Fruit fly (Drosophila melanogaster): ENCODE measurements around the gene Ser6.

- TF ChIP-seq CG8301 (tag; optimal IDR thresholded peaks at IDR 0.05) (no peak), Pif1A (GFP tag; optimal IDR thresholded peaks at IDR 0.05) (no peak), Ets98B (GFP tag; IDR thresholded peaks at IDR 0.05) (no peak), CG4496 (GFP tag; IDR thresholded peaks at IDR 0.05) (no peak), Pif1B (GFP tag; optimal IDR thresholded peaks at IDR 0.05) (no peak), Snoo (tag; optimal IDR thresholded peaks at IDR 0.05) (no peak), D1 (tag; optimal IDR thresholded peaks at IDR 0.05) (no peak), rn (GFP tag; IDR thresholded peaks at IDR 0.05) (no peak), CG8159 (tag; optimal IDR thresholded peaks at IDR 0.05) (no peak), EcR (GFP tag; optimal IDR thresholded peaks at IDR 0.05) (no peak), CG32121 (GFP tag; IDR thresholded peaks at IDR 0.05) (no peak), CG10348 (GFP tag; IDR thresholded peaks at IDR 0.05) (no peak), CG14655 (GFP tag; optimal IDR thresholded peaks at IDR 0.05) (no peak), CG15710 (tag; optimal IDR thresholded peaks at IDR 0.05) (no peak)
Observed at dm6 chrX:20977986-20978385, 14.7 kb upstream of the Ser6 start, which contains the start of gene CG44426.

Measured in whole organism, pupa.